Fruit fly (Drosophila melanogaster): ENCODE measurements around the gene Vml.

The Vml gene

dm6 chrX:2298708-2299370 lies 23.2 kb downstream of the Vml start (continued):
- peak; percentile 29 for TF ChIP-seq vfl (GFP tag; optimal IDR thresholded peaks at IDR 0.05)
- TF ChIP-seq ranshi (GFP tag; IDR thresholded peaks at IDR 0.05) = peak; percentile 71
- peak; percentile 87 for TF ChIP-seq Side (GFP tag; optimal IDR thresholded peaks at IDR 0.05)
- TF ChIP-seq Ssrp (tag; optimal IDR thresholded peaks at IDR 0.05) = peak; percentile 82
- peak; percentile 83 for TF ChIP-seq CG9727 (GFP tag; optimal IDR thresholded peaks at IDR 0.05)
- no peak for TF ChIP-seq CG9932 (GFP tag; IDR thresholded peaks at IDR 0.05)
- peak; percentile 65 for TF ChIP-seq Fer3 (tag; optimal IDR thresholded peaks at IDR 0.05)
- TF ChIP-seq CG11560 (tag; IDR thresholded peaks at IDR 0.05) = no peak
- peak; percentile 78 for TF ChIP-seq CG30403 (GFP tag; optimal IDR thresholded peaks at IDR 0.05)
- peak; percentile 75 for TF ChIP-seq gcm2 (GFP tag; optimal IDR thresholded peaks at IDR 0.05)
- peak; percentile 70 for TF ChIP-seq esg (GFP tag; conservative IDR thresholded peaks at IDR 0.05)
- no peak for TF ChIP-seq zf30C (GFP tag; optimal IDR thresholded peaks at IDR 0.05)
- TF ChIP-seq CG6813 (GFP tag; optimal IDR thresholded peaks at IDR 0.05) = peak; percentile 79
- peak; percentile 85 for TF ChIP-seq gce (GFP tag; IDR thresholded peaks at IDR 0.05)
- peak; percentile 34 for TF ChIP-seq CG31365 (tag; optimal IDR thresholded peaks at IDR 0.05)
- TF ChIP-seq lbe (GFP tag; optimal IDR thresholded peaks at IDR 0.05) = peak; percentile 91
- 0 out of 2 replicates have a peak, but pooled peaks have one; percentile 41 for TF ChIP-seq NFAT (GFP tag; IDR thresholded peaks at IDR 0.05)
- peak; percentile 66 for TF ChIP-seq CG18764 (GFP tag; optimal IDR thresholded peaks at IDR 0.05)
- TF ChIP-seq CG10147 (GFP tag; optimal IDR thresholded peaks at IDR 0.05) = peak; percentile 14
- peak; percentile 95 for TF ChIP-seq dmrt11E (tag; optimal IDR thresholded peaks at IDR 0.05)
- TF ChIP-seq Antp (GFP tag; optimal IDR thresholded peaks at IDR 0.05) = peak; percentile 79
- TF ChIP-seq exex (tag; optimal IDR thresholded peaks at IDR 0.05) = no peak
- peak; percentile 81 for TF ChIP-seq CG16863 (GFP tag; optimal IDR thresholded peaks at IDR 0.05)
- TF ChIP-seq CG7271 (tag; optimal IDR thresholded peaks at IDR 0.05) = peak; percentile 68
- peak; percentile 64 for TF ChIP-seq HmgD (GFP tag; optimal IDR thresholded peaks at IDR 0.05)
- TF ChIP-seq Asciz (GFP tag; optimal IDR thresholded peaks at IDR 0.05) = peak; percentile 78
- no peak for TF ChIP-seq nerfin-2 (GFP tag; IDR thresholded peaks at IDR 0.05; ENCODE audit: partially characterized antibody)
- TF ChIP-seq CG17912 (GFP tag; optimal IDR thresholded peaks at IDR 0.05) = no peak
- TF ChIP-seq CG4707 (GFP tag; optimal IDR thresholded peaks at IDR 0.05) = peak; percentile 79
- TF ChIP-seq ci (GFP tag; IDR thresholded peaks at IDR 0.05) = peak; percentile 98
- TF ChIP-seq Taf1 (GFP tag; IDR thresholded peaks at IDR 0.05) = no peak
- TF ChIP-seq amos (GFP tag; IDR thresholded peaks at IDR 0.05; ENCODE audit: partially characterized antibody) = no peak
- TF ChIP-seq tll (GFP tag; optimal IDR thresholded peaks at IDR 0.05) = peak in 1 of 2 experiments; percentile 75
- no peak for TF ChIP-seq Adf1 (GFP tag; IDR thresholded peaks at IDR 0.05)
- TF ChIP-seq pan (optimal IDR thresholded peaks at IDR 0.05) = no peak
- peak in 1 of 2 experiments; percentile 88 for TF ChIP-seq pan (GFP tag; optimal IDR thresholded peaks at IDR 0.05 in 1 of 2, IDR thresholded peaks at IDR 0.05 in 1 of 2)
- peak; percentile 49; the same call in 1 of the 3 replicates for TF ChIP-seq CG11093 (GFP tag; IDR thresholded peaks at IDR 0.05)
- TF ChIP-seq Eip74EF (GFP tag; optimal IDR thresholded peaks at IDR 0.05) = peak in 1 of 2 experiments; percentile 82
- TF ChIP-seq Bteb2 (GFP tag; optimal IDR thresholded peaks at IDR 0.05) = no peak
- peak; percentile 89 for TF ChIP-seq zen (tag; optimal IDR thresholded peaks at IDR 0.05)
- peak; percentile 54 to 95 for TF ChIP-seq eve (GFP tag; optimal IDR thresholded peaks at IDR 0.05)
- peak; percentile 58 for TF ChIP-seq TFAM (GFP tag; optimal IDR thresholded peaks at IDR 0.05)
- TF ChIP-seq tap (tag; optimal IDR thresholded peaks at IDR 0.05) = peak; percentile 84
- peak; percentile 91 for TF ChIP-seq gsb-n (tag; optimal IDR thresholded peaks at IDR 0.05)
- TF ChIP-seq stwl (tag; optimal IDR thresholded peaks at IDR 0.05) = peak; percentile 45
- peak; percentile 88 for TF ChIP-seq Mes4 (GFP tag; optimal IDR thresholded peaks at IDR 0.05)
- TF ChIP-seq ro (GFP tag; IDR thresholded peaks at IDR 0.05) = no peak
- no peak for TF ChIP-seq mld (GFP tag; IDR thresholded peaks at IDR 0.05; ENCODE audit: partially characterized antibody)
- TF ChIP-seq chm (GFP tag; IDR thresholded peaks at IDR 0.05) = peak; percentile 97

All from whole organism, embryonic.